Fruit fly (Drosophila melanogaster): ENCODE results near the gene CG33257.

CG33257 gene

DNA sequence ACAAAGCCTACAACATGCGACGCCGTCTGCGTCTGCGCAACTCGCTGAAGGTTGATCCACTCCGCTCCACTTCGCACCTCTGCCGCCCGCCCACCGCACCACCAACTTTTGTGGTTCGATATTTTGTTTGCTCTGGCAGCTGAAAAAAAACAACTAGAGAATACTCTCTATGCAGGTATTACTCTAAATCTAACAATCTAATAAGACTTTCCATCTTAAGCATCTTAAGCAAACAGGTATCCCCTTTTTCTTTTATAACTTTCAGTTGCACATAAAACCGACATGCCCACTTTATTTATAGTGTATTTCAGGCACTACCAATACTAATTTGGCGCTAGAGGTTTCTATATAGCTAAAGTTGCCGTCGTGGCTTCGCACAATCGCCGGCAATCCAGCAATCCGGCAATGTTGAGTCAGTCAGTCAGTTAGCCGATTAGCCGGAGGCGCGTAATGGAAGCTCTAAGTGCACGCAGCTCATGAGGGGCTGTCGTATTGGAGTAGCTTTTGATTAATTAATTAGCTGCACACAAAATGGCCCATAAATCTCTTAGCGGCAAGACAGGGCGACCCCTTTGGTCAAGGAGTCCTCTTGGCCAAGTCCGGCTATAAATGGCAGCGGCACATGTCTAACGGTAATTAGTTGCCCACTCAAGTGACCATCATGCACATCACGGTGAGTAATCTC lies 17.8 kb upstream of the CG33257 start, which contains the start of gene CG13058 (continued):
- no peak for TF ChIP-seq CG16813 (GFP tag; IDR thresholded peaks at IDR 0.05; ENCODE audit: partially characterized antibody)
- no peak for TF ChIP-seq CG11093 (GFP tag; IDR thresholded peaks at IDR 0.05)
- TF ChIP-seq CG6654 (GFP tag; optimal IDR thresholded peaks at IDR 0.05): no peak
- no peak for TF ChIP-seq CG6813 (GFP tag; optimal IDR thresholded peaks at IDR 0.05)
- TF ChIP-seq br (optimal IDR thresholded peaks at IDR 0.05): no peak
- no peak for TF ChIP-seq knrl (GFP tag; IDR thresholded peaks at IDR 0.05; ENCODE audit: partially characterized antibody)
- TF ChIP-seq bbx (GFP tag; IDR thresholded peaks at IDR 0.05; ENCODE audit: partially characterized antibody): no peak
- no peak for TF ChIP-seq CTCF (GFP tag; optimal IDR thresholded peaks at IDR 0.05)
- TF ChIP-seq psq (GFP tag; optimal IDR thresholded peaks at IDR 0.05): no peak
- no peak for TF ChIP-seq mirr (GFP tag; optimal IDR thresholded peaks at IDR 0.05)
- TF ChIP-seq Drgx (GFP tag; IDR thresholded peaks at IDR 0.05): peak; percentile 65
- TF ChIP-seq ems (GFP tag; optimal IDR thresholded peaks at IDR 0.05): no peak
- TF ChIP-seq sens (GFP tag): peak; percentile 40
- TF ChIP-seq cato (GFP tag; optimal IDR thresholded peaks at IDR 0.05; ENCODE audit: borderline replicate concordance): no peak
- TF ChIP-seq sqz (GFP tag; optimal IDR thresholded peaks at IDR 0.05): no peak
- no peak for TF ChIP-seq emc (GFP tag; optimal IDR thresholded peaks at IDR 0.05)
- peak; percentile 3 for TF ChIP-seq CG34376 (GFP tag; optimal IDR thresholded peaks at IDR 0.05)
- TF ChIP-seq CG10565 (GFP tag; optimal IDR thresholded peaks at IDR 0.05): no peak
- peak; percentile 56 for TF ChIP-seq CG12071 (GFP tag; optimal IDR thresholded peaks at IDR 0.05)
- TF ChIP-seq inv (GFP tag; IDR thresholded peaks at IDR 0.05; ENCODE audit: partially characterized antibody): no peak
- TF ChIP-seq CG16863 (GFP tag; optimal IDR thresholded peaks at IDR 0.05): peak; percentile 70
- peak; percentile 51 for TF ChIP-seq BtbVII (GFP tag; optimal IDR thresholded peaks at IDR 0.05)
- peak; percentile 84 for TF ChIP-seq Atf6 (GFP tag; IDR thresholded peaks at IDR 0.05)
- TF ChIP-seq Blimp-1 (GFP tag; optimal IDR thresholded peaks at IDR 0.05): no peak
- no peak for TF ChIP-seq hth (optimal IDR thresholded peaks at IDR 0.05)
- peak; percentile 60 for TF ChIP-seq fd96Cb (tag; optimal IDR thresholded peaks at IDR 0.05)
- peak; percentile 69 for TF ChIP-seq PHDP (tag; optimal IDR thresholded peaks at IDR 0.05)
- peak; percentile 84 for TF ChIP-seq CG12769 (tag; optimal IDR thresholded peaks at IDR 0.05)
- TF ChIP-seq lbe (GFP tag; optimal IDR thresholded peaks at IDR 0.05): no peak
- peak; percentile 59 for TF ChIP-seq CG1024 (GFP tag; IDR thresholded peaks at IDR 0.05)
- TF ChIP-seq Kr (GFP tag; optimal IDR thresholded peaks at IDR 0.05): no peak
- no peak for TF ChIP-seq danr (GFP tag; IDR thresholded peaks at IDR 0.05)
- no peak for TF ChIP-seq grn (GFP tag; optimal IDR thresholded peaks at IDR 0.05)
- TF ChIP-seq CG7839 (tag; optimal IDR thresholded peaks at IDR 0.05): peak; percentile 71
- TF ChIP-seq Neu2 (GFP tag; optimal IDR thresholded peaks at IDR 0.05; ENCODE audit: borderline replicate concordance): no peak
- TF ChIP-seq CG6272 (GFP tag; IDR thresholded peaks at IDR 0.05): no peak
- TF ChIP-seq CG14014 (GFP tag; IDR thresholded peaks at IDR 0.05): peak; percentile 82
- peak; percentile 52; the same call in 1 of the 2 replicates for TF ChIP-seq gsb (GFP tag; IDR thresholded peaks at IDR 0.05)
- no peak for TF ChIP-seq Doc3 (GFP tag; IDR thresholded peaks at IDR 0.05; ENCODE audit: partially characterized antibody)
- no peak for TF ChIP-seq CG6254 (GFP tag; optimal IDR thresholded peaks at IDR 0.05)
- peak; percentile 84 for TF ChIP-seq CG13424 (tag; optimal IDR thresholded peaks at IDR 0.05)
- no peak for TF ChIP-seq Elba2 (GFP tag; optimal IDR thresholded peaks at IDR 0.05)
- TF ChIP-seq D19A (tag; optimal IDR thresholded peaks at IDR 0.05): peak; percentile 92
- TF ChIP-seq Usf (GFP tag; optimal IDR thresholded peaks at IDR 0.05): peak; percentile 12
- peak; percentile 16 for TF ChIP-seq Myb (GFP tag; optimal IDR thresholded peaks at IDR 0.05)
- no peak for TF ChIP-seq CG2129 (GFP tag; IDR thresholded peaks at IDR 0.05; ENCODE audit: partially characterized antibody)
- peak; percentile 22 for TF ChIP-seq Mad (GFP tag; optimal IDR thresholded peaks at IDR 0.05)
- TF ChIP-seq CG15479 (GFP tag; optimal IDR thresholded peaks at IDR 0.05): no peak
- TF ChIP-seq Dip3 (GFP tag; optimal IDR thresholded peaks at IDR 0.05): peak; percentile 65
- peak; percentile 69 for TF ChIP-seq crol (GFP tag; IDR thresholded peaks at IDR 0.05)
- TF ChIP-seq insv (GFP tag; optimal IDR thresholded peaks at IDR 0.05): no peak
